Fruit fly (Drosophila melanogaster) whole organism, embryonic: Measurements from ENCODE around the gene Ac76E.

Source experiments
- Abd-B ChIP-seq: fragments of 200-800 bp; sonication (Bioruptor generic); optimal IDR thresholded peaks from 2 replicates; lab custom pipeline; 2018; ENCODE audit warnings: missing biosample characterization, mild to moderate bottlenecking, missing genetic modification characterization, moderate library complexity
- BEAF-32 ChIP-seq: fragments of 200-800 bp; sonication (Bioruptor generic); optimal IDR thresholded peaks from 3 replicates; lab custom pipeline; 2017; ENCODE audit warnings: missing biosample characterization, missing genetic modification characterization, mild to moderate bottlenecking, moderate library complexity, missing genetic modification reagents
- Bteb2 ChIP-seq: fragments of 200-800 bp; sonication (Bioruptor generic); optimal IDR thresholded peaks from 2 replicates; lab custom pipeline; 2016; ENCODE audit warnings: missing biosample characterization, missing genetic modification characterization
- CG1024 ChIP-seq: fragments of 200-800 bp; sonication (Bioruptor generic); IDR thresholded peaks from 2 replicates; pipeline ENCODE4 v1.3.6; 2022; ENCODE audit warnings: missing biosample characterization, missing genetic modification characterization
- CG11504 ChIP-seq: fragments of 200-800 bp; sonication (Bioruptor generic); optimal IDR thresholded peaks from 3 replicates; lab custom pipeline; 2019; ENCODE audit warnings: missing biosample characterization, mild to moderate bottlenecking, missing genetic modification characterization, moderate library complexity
- CG11695 ChIP-seq: fragments of 200-800 bp; sonication (Bioruptor generic); IDR thresholded peaks from 3 replicates; pipeline ENCODE4 v1.3.6; 2022; ENCODE audit warnings: missing biosample characterization, missing genetic modification characterization
- CG14965 ChIP-seq: fragments of 200-800 bp; sonication (Bioruptor generic); optimal IDR thresholded peaks from 2 replicates; lab custom pipeline; 2016; ENCODE audit warnings: missing biosample characterization, missing genetic modification characterization, borderline replicate concordance
- CG17568 ChIP-seq: fragments of 200-800 bp; sonication (Bioruptor generic); optimal IDR thresholded peaks from 2 replicates; lab custom pipeline; 2018; ENCODE audit warnings: missing biosample characterization, mild to moderate bottlenecking, missing genetic modification characterization, moderate library complexity
- CG18011 ChIP-seq: fragments of 200-800 bp; sonication (Bioruptor generic); optimal IDR thresholded peaks from 2 replicates; lab custom pipeline; 2017; ENCODE audit warnings: missing biosample characterization, missing genetic modification characterization, mild to moderate bottlenecking, moderate library complexity, missing genotype
- CG18619 ChIP-seq: fragments of 200-800 bp; sonication (Bioruptor generic); optimal IDR thresholded peaks from 3 replicates; lab custom pipeline; 2017; ENCODE audit warnings: missing biosample characterization, mild to moderate bottlenecking, missing genetic modification characterization
- CG18764 ChIP-seq: fragments of 200-800 bp; sonication (Bioruptor generic); optimal IDR thresholded peaks from 3 replicates; lab custom pipeline; 2016; ENCODE audit warnings: missing biosample characterization, missing genetic modification characterization
- CG31224 ChIP-seq: fragments of 200-800 bp; sonication (Bioruptor generic); IDR thresholded peaks from 2 replicates; pipeline ENCODE4 v1.3.6; 2022; ENCODE audit warnings: missing biosample characterization, missing genetic modification characterization
- CG31388 ChIP-seq: fragments of 200-800 bp; sonication (Bioruptor generic); optimal IDR thresholded peaks from 2 replicates; lab custom pipeline; 2016; ENCODE audit warnings: missing biosample characterization, missing genetic modification characterization
- CG32767 ChIP-seq: fragments of 200-800 bp; sonication (Bioruptor generic); IDR thresholded peaks from 2 replicates; pipeline ENCODE4 v1.3.6; 2022; ENCODE audit warnings: missing biosample characterization, missing genetic modification characterization
- CG34224 ChIP-seq: fragments of 200-800 bp; sonication (Bioruptor generic); IDR thresholded peaks from 3 replicates; pipeline ENCODE4 v1.3.6; 2022; ENCODE audit warnings: missing biosample characterization, missing genetic modification characterization; ENCODE audit not compliant: partially characterized antibody
- CG34376 ChIP-seq: fragments of 200-800 bp; sonication (Bioruptor generic); optimal IDR thresholded peaks from 2 replicates; lab custom pipeline; 2018; ENCODE audit warnings: missing biosample characterization, mild to moderate bottlenecking, missing genetic modification characterization
- CG43689 ChIP-seq: fragments of 200-800 bp; sonication (Bioruptor generic); IDR thresholded peaks from 2 replicates; pipeline ENCODE4 v1.3.6; 2022; ENCODE audit warnings: missing biosample characterization, missing genetic modification characterization
- CG6854 ChIP-seq: fragments of 200-800 bp; sonication (Bioruptor generic); optimal IDR thresholded peaks from 3 replicates; lab custom pipeline; 2017; ENCODE audit warnings: missing biosample characterization, mild to moderate bottlenecking, missing genetic modification characterization
- CG8089 ChIP-seq: fragments of 200-800 bp; sonication (Bioruptor generic); optimal IDR thresholded peaks from 3 replicates; lab custom pipeline; 2016; ENCODE audit warnings: missing biosample characterization, missing genetic modification characterization
- CTCF ChIP-seq: fragments of 200-800 bp; sonication (Bioruptor generic); optimal IDR thresholded peaks from 2 replicates; lab custom pipeline; 2017; ENCODE audit warnings: missing biosample characterization, mild to moderate bottlenecking, missing genetic modification characterization, moderate library complexity
- Eip74EF ChIP-seq, 2 experiments: fragments of 200-800 bp in 1 of 2; fragments of >200 bp in 1 of 2; sonication (Bioruptor generic) in 1 of 2; optimal IDR thresholded peaks; 2 replicates each; lab custom pipeline; 2017 to 2019; ENCODE audit warnings: missing biosample characterization in 2 of 2, missing genetic modification characterization in 2 of 2, mild to moderate bottlenecking in 1 of 2, moderate library complexity in 1 of 2
- Ets65A ChIP-seq: fragments of 200-800 bp; sonication (Bioruptor generic); peaks from one replicate; lab custom pipeline; 2016; ENCODE audit warnings: missing biosample characterization, missing genetic modification characterization
- Fer2 ChIP-seq: fragments of 200-800 bp; sonication (Bioruptor generic); optimal IDR thresholded peaks from 2 replicates; lab custom pipeline; 2018; ENCODE audit warnings: missing biosample characterization, mild to moderate bottlenecking, missing genetic modification characterization, moderate library complexity
- Fer3 ChIP-seq: fragments of 200-800 bp; sonication (Bioruptor generic); optimal IDR thresholded peaks from 2 replicates; lab custom pipeline; 2018; ENCODE audit warnings: missing biosample characterization, mild to moderate bottlenecking, missing genetic modification characterization, moderate library complexity
- H15 ChIP-seq: fragments of 200-800 bp; sonication (Bioruptor generic); IDR thresholded peaks from 3 replicates; pipeline ENCODE4 v1.3.6; 2022; ENCODE audit warnings: missing biosample characterization, missing genetic modification characterization
- Hmx ChIP-seq: fragments of 200-800 bp; sonication (Bioruptor generic); optimal IDR thresholded peaks from 2 replicates; lab custom pipeline; 2016; ENCODE audit warnings: missing biosample characterization, missing genetic modification characterization
- Hr78 ChIP-seq, 2 experiments: fragments of 200-800 bp in 1 of 2; fragments of >200 bp in 1 of 2; sonication (Bioruptor generic) in 1 of 2; optimal IDR thresholded peaks; 2 replicates each; lab custom pipeline; 2017 to 2019; ENCODE audit warnings: missing biosample characterization in 2 of 2, missing genetic modification characterization in 2 of 2, mild to moderate bottlenecking in 1 of 2, moderate library complexity in 1 of 2
- Lpt ChIP-seq: fragments of >200 bp; optimal IDR thresholded peaks from 2 replicates; lab custom pipeline; 2018; ENCODE audit warnings: missing biosample characterization, missing genetic modification characterization
- MTF-1 ChIP-seq: fragments of 200-800 bp; sonication (Bioruptor generic); optimal IDR thresholded peaks from 2 replicates; lab custom pipeline; 2018; ENCODE audit warnings: missing biosample characterization, mild to moderate bottlenecking, missing genetic modification characterization, borderline replicate concordance
- NC2β ChIP-seq: fragments of 200-800 bp; sonication (Bioruptor generic); optimal IDR thresholded peaks from 2 replicates; lab custom pipeline; 2016; ENCODE audit warnings: missing biosample characterization, missing genetic modification characterization
- Rfx ChIP-seq: fragments of 200-800 bp; sonication (Bioruptor generic); IDR thresholded peaks from 2 replicates; pipeline ENCODE4 v1.3.6; 2022; ENCODE audit warnings: missing biosample characterization, missing genetic modification characterization
- Scr ChIP-seq: fragments of 200-800 bp; sonication (Bioruptor generic); IDR thresholded peaks from 2 replicates; pipeline ENCODE4 v1.3.6; 2022; ENCODE audit warnings: missing biosample characterization, missing genetic modification characterization; ENCODE audit not compliant: partially characterized antibody
- Sin3A ChIP-seq: fragments of >200 bp; optimal IDR thresholded peaks from 2 replicates; lab custom pipeline; 2018
- YL-1 ChIP-seq: fragments of 200-800 bp; sonication (Bioruptor generic); optimal IDR thresholded peaks from 3 replicates; lab custom pipeline; 2017; ENCODE audit warnings: missing biosample characterization, mild to moderate bottlenecking, missing genetic modification characterization
- bigmax ChIP-seq: fragments of 200-800 bp; sonication (Bioruptor generic); optimal IDR thresholded peaks from 2 replicates; lab custom pipeline; 2018; ENCODE audit warnings: missing biosample characterization, mild to moderate bottlenecking, missing genetic modification characterization
- btn ChIP-seq: fragments of 200-800 bp; sonication (Bioruptor generic); optimal IDR thresholded peaks from 2 replicates; lab custom pipeline; 2016; ENCODE audit warnings: missing biosample characterization, missing genetic modification characterization
- chinmo ChIP-seq: fragments of 200-800 bp; sonication (Bioruptor generic); IDR thresholded peaks from 4 replicates; pipeline ENCODE4 v1.3.6; 2022; ENCODE audit warnings: missing biosample characterization, missing genetic modification characterization; ENCODE audit not compliant: partially characterized antibody
- eve ChIP-seq, 2 experiments: fragments of >200 bp; optimal IDR thresholded peaks; 2 replicates each; lab custom pipeline; 2017; ENCODE audit warnings: missing biosample characterization in 2 of 2, missing genetic modification characterization in 2 of 2
- gsb ChIP-seq: fragments of 200-800 bp; sonication (Bioruptor generic); IDR thresholded peaks from 2 replicates; pipeline ENCODE4 v1.3.6; 2022; ENCODE audit warnings: missing biosample characterization, missing genetic modification characterization
- ind ChIP-seq: fragments of 200-800 bp; sonication (Bioruptor generic); optimal IDR thresholded peaks from 3 replicates; lab custom pipeline; 2016; ENCODE audit warnings: missing biosample characterization, missing genetic modification characterization
- inv ChIP-seq: fragments of 200-800 bp; sonication (Bioruptor generic); IDR thresholded peaks from 2 replicates; pipeline ENCODE4 v1.3.6; 2022; ENCODE audit warnings: missing biosample characterization, missing genetic modification characterization; ENCODE audit not compliant: partially characterized antibody
- knrl ChIP-seq: fragments of 200-800 bp; sonication (Bioruptor generic); IDR thresholded peaks from 3 replicates; pipeline ENCODE4 v1.3.6; 2022; ENCODE audit warnings: missing biosample characterization, missing genetic modification characterization; ENCODE audit not compliant: partially characterized antibody
- so ChIP-seq: fragments of 200-800 bp; sonication (Bioruptor generic); IDR thresholded peaks from 3 replicates; pipeline ENCODE4 v1.3.6; 2022; ENCODE audit warnings: missing biosample characterization, missing genetic modification characterization
- stwl ChIP-seq: fragments of 200-800 bp; sonication (Bioruptor generic); optimal IDR thresholded peaks from 3 replicates; lab custom pipeline; 2018; ENCODE audit warnings: missing biosample characterization, mild to moderate bottlenecking, missing genetic modification characterization, moderate library complexity
- tio ChIP-seq: fragments of 200-800 bp; sonication (Bioruptor generic); optimal IDR thresholded peaks from 2 replicates; lab custom pipeline; 2017; ENCODE audit warnings: missing biosample characterization, missing genetic modification characterization, inconsistent platforms
- tx ChIP-seq: fragments of 200-800 bp; sonication (Bioruptor generic); optimal IDR thresholded peaks from 2 replicates; lab custom pipeline; 2016; ENCODE audit warnings: missing biosample characterization, missing genetic modification characterization
- usp ChIP-seq: fragments of >200 bp; optimal IDR thresholded peaks from 2 replicates; lab custom pipeline; 2017; ENCODE audit warnings: missing biosample characterization, missing genetic modification characterization
- vvl ChIP-seq: fragments of 200-800 bp; sonication (Bioruptor generic); IDR thresholded peaks from 2 replicates; pipeline ENCODE4 v1.3.6; 2022; ENCODE audit warnings: missing biosample characterization, missing genetic modification characterization
- z ChIP-seq: fragments of 200-800 bp; sonication (Bioruptor generic); IDR thresholded peaks from 3 replicates; pipeline ENCODE4 v1.3.6; 2022; ENCODE audit warnings: missing biosample characterization, missing genetic modification characterization

Ac76E gene

dm6 chr3L:19902560-19903399 is 36.3 kb upstream of the Ac76E start (continued):
- TF ChIP-seq eve (GFP tag; optimal IDR thresholded peaks at IDR 0.05; lab: Kevin White, UChicago) (peak in 1 of 2 experiments; percentile 96), CG18011 (peak; percentile 78), CG18764 (GFP tag; lab: Kevin White, UChicago) (peak; percentile 88), Ets65A (GFP tag; lab: Kevin White, UChicago) (peak; percentile 99), CG31388 (GFP tag; lab: Kevin White, UChicago) (peak; percentile 60), Sin3A (no peak), CG31224 (peak; percentile 88), stwl (tag; lab: Kevin White, UChicago) (peak; percentile 11), knrl (no peak), z (GFP tag; lab: Robert Waterston, UW) (0 out of 3 replicates have a peak, but pooled peaks have one; percentile 18), H15 (GFP tag; lab: Robert Waterston, UW) (peak; percentile 80), Fer2 (tag; lab: Kevin White, UChicago) (peak; percentile 69), tio (peak; percentile 90), Lpt (GFP tag; lab: Kevin White, UChicago) (no peak), bigmax (GFP tag; lab: Kevin White, UChicago) (peak; percentile 43), Bteb2 (GFP tag; lab: Kevin White, UChicago) (peak; percentile 96), NC2β (GFP tag; lab: Kevin White, UChicago) (peak; percentile 49), BEAF-32 (GFP tag; lab: Kevin White, UChicago) (peak; percentile 17), Fer3 (peak; percentile 95), CG18619 (GFP tag; lab: Kevin White, UChicago) (peak; percentile 95), CG43689 (GFP tag; lab: Robert Waterston, UW) (no peak; the same call in none of the 2 replicates), CG11504 (tag; lab: Kevin White, UChicago) (peak; percentile 87), Scr (GFP tag; lab: Robert Waterston, UW) (no peak), btn (GFP tag; lab: Kevin White, UChicago) (peak; percentile 93), CTCF (GFP tag; lab: Kevin White, UChicago) (peak; percentile 51), gsb (GFP tag; lab: Robert Waterston, UW) (peak; percentile 94), CG34224 (no peak), Hmx (GFP tag; lab: Kevin White, UChicago) (no peak), CG8089 (GFP tag; lab: Kevin White, UChicago) (peak; percentile 94), Abd-B (peak; percentile 90), so (GFP tag; lab: Robert Waterston, UW) (peak; percentile 96), CG32767 (GFP tag; lab: Robert Waterston, UW) (peak; percentile 93), vvl (GFP tag; lab: Robert Waterston, UW) (peak; percentile 95), Eip74EF (GFP tag; optimal IDR thresholded peaks at IDR 0.05; lab: Kevin White, UChicago) (peak in 1 of 2 experiments; percentile 90), usp (GFP tag; lab: Kevin White, UChicago) (no peak), ind (peak; percentile 97), CG17568 (GFP tag; lab: Kevin White, UChicago) (peak; percentile 85), CG6854 (GFP tag; lab: Kevin White, UChicago) (peak; percentile 93), CG14965 (peak; percentile 77), Rfx (GFP tag; lab: Robert Waterston, UW) (peak; percentile 97), YL-1 (peak; percentile 55), CG34376 (peak; percentile 83), inv (GFP tag; lab: Robert Waterston, UW) (no peak), chinmo (GFP tag; lab: Robert Waterston, UW) (0 out of 4 replicates have a peak, but pooled peaks have one; percentile 71), tx (GFP tag; lab: Kevin White, UChicago) (peak; percentile 96), Hr78 (GFP tag; optimal IDR thresholded peaks at IDR 0.05; lab: Kevin White, UChicago) (peak in 1 of 2 experiments; percentile 77), CG11695 (peak; percentile 96), MTF-1 (GFP tag; lab: Kevin White, UChicago) (peak; percentile 85), CG1024 (peak; percentile 54; the same call in 1 of the 2 replicates)
